Worm (Caenorhabditis elegans) whole organism, young adult: ENCODE results near the gene irk-1.

Source experiments
- F57C9.4 ChIP-seq: sonication (generic microtip); optimal IDR thresholded peaks from 2 replicates; lab custom pipeline; 2017; ENCODE audit warnings: mild to moderate bottlenecking, missing genetic modification characterization, missing compliant biosample characterization
- ceh-27 ChIP-seq: fragments of 200-800 bp; sonication (Bioruptor generic); optimal IDR thresholded peaks from 2 replicates; lab custom pipeline; 2018; ENCODE audit warnings: mild to moderate bottlenecking, missing genetic modification characterization, moderate library complexity, missing compliant biosample characterization
- dpl-1 ChIP-seq: fragments of 150-350 bp; optimal IDR thresholded peaks from 2 replicates; lab custom pipeline; 2014; ENCODE audit warnings: missing biosample characterization, missing genetic modification reagents, missing genetic modification characterization
- egrh-3 ChIP-seq: fragments of 200-800 bp; sonication (Bioruptor generic); IDR thresholded peaks from 2 replicates; pipeline ENCODE4 v1.3.6; 2022; ENCODE audit warnings: missing genetic modification reagents, missing genetic modification characterization, missing compliant biosample characterization
- ekl-4 ChIP-seq: fragments of 200-800 bp; sonication (Bioruptor generic); IDR thresholded peaks from 2 replicates; pipeline ENCODE4 v1.3.6; 2022; ENCODE audit warnings: missing genetic modification reagents, missing genetic modification characterization, missing compliant biosample characterization
- madf-10 ChIP-seq: sonication (generic microtip); optimal IDR thresholded peaks from 2 replicates; lab custom pipeline; 2016; ENCODE audit warnings: mild to moderate bottlenecking, missing genetic modification characterization, missing compliant biosample characterization
- mxl-1 ChIP-seq: sonication (generic microtip); optimal IDR thresholded peaks from 2 replicates; lab custom pipeline; 2016; ENCODE audit warnings: missing genetic modification characterization, missing compliant biosample characterization
- nhr-179 ChIP-seq: sonication (generic microtip); optimal IDR thresholded peaks from 2 replicates; lab custom pipeline; 2016; ENCODE audit warnings: mild to moderate bottlenecking, missing genetic modification characterization, missing compliant biosample characterization
- sdz-38 ChIP-seq: sonication (generic microtip); optimal IDR thresholded peaks from 2 replicates; lab custom pipeline; 2016; ENCODE audit warnings: missing genotype, missing genetic modification characterization, missing compliant biosample characterization
- sea-2 ChIP-seq: fragments of 200-800 bp; sonication (Bioruptor generic); IDR thresholded peaks from 2 replicates; pipeline ENCODE4 v1.3.6; 2022; ENCODE audit warnings: missing genetic modification characterization, missing compliant biosample characterization
- tbx-9 ChIP-seq: sonication (generic microtip); optimal IDR thresholded peaks from 2 replicates; lab custom pipeline; 2016; ENCODE audit warnings: borderline replicate concordance, missing genetic modification characterization, inconsistent platforms, missing compliant biosample characterization
- unc-62 ChIP-seq: fragments of 150-350 bp; optimal IDR thresholded peaks from 2 replicates; lab custom pipeline; 2014; ENCODE audit warnings: missing biosample characterization, missing genetic modification reagents, missing genetic modification characterization
- xnd-1 ChIP-seq: sonication (generic microtip); optimal IDR thresholded peaks from 2 replicates; lab custom pipeline; 2016; ENCODE audit warnings: missing genotype, missing genetic modification reagents, missing genetic modification characterization, missing compliant biosample characterization
- zim-3 ChIP-seq: sonication (generic microtip); optimal IDR thresholded peaks from 2 replicates; lab custom pipeline; 2017; ENCODE audit warnings: mild to moderate bottlenecking, missing genetic modification characterization, moderate library complexity, missing compliant biosample characterization

ce11 chrX:6792281-6793003 is 14.5 kb upstream of the irk-1 start:
- TF ChIP-seq sea-2 (no peak), F57C9.4 (tag; lab: Kevin White, UChicago) (no peak), xnd-1 (tag; lab: Kevin White, UChicago) (no peak), nhr-179 (no peak), tbx-9 (tag; lab: Kevin White, UChicago) (no peak), ekl-4 (GFP tag; lab: Robert Waterston, UW) (no peak), egrh-3 (GFP tag; lab: Robert Waterston, UW) (no peak), sdz-38 (tag; lab: Kevin White, UChicago) (no peak), dpl-1 (GFP tag; lab: Kevin White, UChicago) (no peak), madf-10 (tag; lab: Kevin White, UChicago) (peak; percentile 68), zim-3 (no peak), unc-62 (GFP tag; lab: Kevin White, UChicago) (no peak), mxl-1 (tag; lab: Kevin White, UChicago) (no peak), ceh-27 (no peak)
